Worm (Caenorhabditis elegans) whole organism, L3 larva: ENCODE measurements around the gene lipl-6.

Source experiments
- ZK546.5 ChIP-seq: sonication (generic microtip); optimal IDR thresholded peaks from 2 replicates; lab custom pipeline; 2017; ENCODE audit warnings: missing biosample characterization, missing genetic modification characterization
- ceh-28 ChIP-seq: fragments of 150-350 bp; optimal IDR thresholded peaks from 2 replicates; lab custom pipeline; 2014; ENCODE audit warnings: missing biosample characterization, missing genetic modification reagents, missing genetic modification characterization
- ceh-82 ChIP-seq: fragments of 150-350 bp; optimal IDR thresholded peaks from 2 replicates; lab custom pipeline; 2014; ENCODE audit warnings: missing biosample characterization, missing genetic modification characterization
- daf-12 ChIP-seq: fragments of 150-350 bp; optimal IDR thresholded peaks from 2 replicates; lab custom pipeline; 2014; ENCODE audit warnings: missing biosample characterization, missing genetic modification reagents, missing genetic modification characterization
- egl-27 ChIP-seq: sonication (generic microtip); optimal IDR thresholded peaks from 4 replicates; lab custom pipeline; 2017; ENCODE audit warnings: missing biosample characterization, missing genetic modification reagents, missing genetic modification characterization
- egl-5 ChIP-seq: fragments of 150-350 bp; optimal IDR thresholded peaks from 2 replicates; lab custom pipeline; 2017; ENCODE audit warnings: missing biosample characterization, missing genetic modification reagents, missing genetic modification characterization, inconsistent platforms
- elt-1 ChIP-seq: fragments of 150-350 bp; optimal IDR thresholded peaks from 2 replicates; lab custom pipeline; 2014; ENCODE audit warnings: missing biosample characterization, missing genetic modification characterization
- elt-3 ChIP-seq, 3 experiments: fragments of 150-350 bp in 1 of 3; sonication (generic microtip) in 2 of 3; optimal IDR thresholded peaks; 2 replicates in 2 of 3; 4 replicates in 1 of 3; lab custom pipeline; 2014 to 2017; ENCODE audit warnings: missing biosample characterization in 3 of 3, missing genetic modification characterization in 3 of 3
- jun-1 ChIP-seq: fragments of 150-350 bp; optimal IDR thresholded peaks from 2 replicates; lab custom pipeline; 2014; ENCODE audit warnings: missing biosample characterization, missing genetic modification reagents, missing genetic modification characterization
- lin-15B ChIP-seq: fragments of 150-350 bp; optimal IDR thresholded peaks from 2 replicates; lab custom pipeline; 2014; ENCODE audit warnings: missing biosample characterization, missing genetic modification characterization
- lin-39 ChIP-seq: fragments of 150-350 bp; optimal IDR thresholded peaks from 2 replicates; lab custom pipeline; 2018; ENCODE audit warnings: missing biosample characterization, missing genetic modification reagents, missing genetic modification characterization
- lsy-12 ChIP-seq: sonication (generic microtip); optimal IDR thresholded peaks from 2 replicates; lab custom pipeline; 2016; ENCODE audit warnings: mild to moderate bottlenecking, missing genetic modification characterization, missing compliant biosample characterization
- mdl-1 ChIP-seq: fragments of 150-350 bp; optimal IDR thresholded peaks from 2 replicates; lab custom pipeline; 2014; ENCODE audit warnings: missing biosample characterization, missing genetic modification characterization
- mml-1 ChIP-seq: fragments of 150-350 bp; sonication (generic microtip); optimal IDR thresholded peaks from 3 replicates; lab custom pipeline; 2014; ENCODE audit warnings: missing biosample characterization, missing genetic modification characterization
- nfya-1 ChIP-seq: sonication (generic microtip); optimal IDR thresholded peaks from 2 replicates; lab custom pipeline; 2017; ENCODE audit warnings: missing genetic modification characterization, mild to moderate bottlenecking, missing compliant biosample characterization, antibody characterized with exemption, moderate library complexity; ENCODE audit not compliant: insufficient read depth
- nhr-11 ChIP-seq: fragments of 150-350 bp; optimal IDR thresholded peaks from 2 replicates; lab custom pipeline; 2014; ENCODE audit warnings: missing biosample characterization, missing genetic modification characterization
- nhr-237 ChIP-seq: fragments of 150-350 bp; optimal IDR thresholded peaks from 2 replicates; lab custom pipeline; 2014; ENCODE audit warnings: missing biosample characterization, missing genetic modification characterization
- nhr-25 ChIP-seq: sonication (generic microtip); optimal IDR thresholded peaks from 2 replicates; lab custom pipeline; 2017; ENCODE audit warnings: missing biosample characterization, missing genetic modification characterization
- nhr-28 ChIP-seq: fragments of 150-350 bp; optimal IDR thresholded peaks from 2 replicates; lab custom pipeline; 2014; ENCODE audit warnings: missing biosample characterization, missing genetic modification characterization
- nhr-43 ChIP-seq: sonication (generic microtip); optimal IDR thresholded peaks from 2 replicates; lab custom pipeline; 2016; ENCODE audit warnings: mild to moderate bottlenecking, missing genetic modification characterization, missing compliant biosample characterization; ENCODE audit not compliant: poor library complexity, severe bottlenecking
- nhr-67 ChIP-seq: fragments of 150-350 bp; optimal IDR thresholded peaks from 2 replicates; lab custom pipeline; 2014; ENCODE audit warnings: missing biosample characterization, missing genetic modification characterization
- nhr-76 ChIP-seq: fragments of 150-350 bp; sonication (generic microtip); optimal IDR thresholded peaks from 5 replicates; lab custom pipeline; 2014; ENCODE audit warnings: missing biosample characterization, missing genetic modification characterization
- nhr-77 ChIP-seq: fragments of 150-350 bp; optimal IDR thresholded peaks from 2 replicates; lab custom pipeline; 2014; ENCODE audit warnings: missing biosample characterization, missing genetic modification characterization
- pha-4 ChIP-seq: fragments of 150-350 bp; optimal IDR thresholded peaks from 2 replicates; lab custom pipeline; 2014; ENCODE audit warnings: missing biosample characterization, missing genetic modification reagents, missing genetic modification characterization
- pqm-1 ChIP-seq: fragments of 150-350 bp; optimal IDR thresholded peaks from 2 replicates; lab custom pipeline; 2017; ENCODE audit warnings: missing biosample characterization, missing genetic modification characterization, inconsistent platforms
- sea-2 ChIP-seq: fragments of 150-350 bp; sonication (generic microtip); optimal IDR thresholded peaks from 4 replicates; lab custom pipeline; 2014; ENCODE audit warnings: missing biosample characterization, missing genetic modification reagents, missing genetic modification characterization
- snpc-4 ChIP-seq: fragments of 150-350 bp; optimal IDR thresholded peaks from 2 replicates; lab custom pipeline; 2014; ENCODE audit warnings: missing biosample characterization, missing genetic modification characterization
- tbx-2 ChIP-seq: sonication (generic microtip); optimal IDR thresholded peaks from 2 replicates; lab custom pipeline; 2016; ENCODE audit warnings: mild to moderate bottlenecking, missing genetic modification characterization, missing compliant biosample characterization
- unc-39 ChIP-seq: sonication (generic microtip); optimal IDR thresholded peaks from 4 replicates; lab custom pipeline; 2017; ENCODE audit warnings: missing biosample characterization, missing genetic modification characterization
- zag-1 ChIP-seq: fragments of 150-350 bp; optimal IDR thresholded peaks from 2 replicates; lab custom pipeline; 2014; ENCODE audit warnings: missing biosample characterization, missing genetic modification characterization
- ztf-11 ChIP-seq: fragments of 150-350 bp; optimal IDR thresholded peaks from 2 replicates; lab custom pipeline; 2014; ENCODE audit warnings: missing biosample characterization, missing genetic modification characterization

Gene lipl-6

ce11 chrV:6948225-6948624 is 14.1 kb upstream of the lipl-6 start, which contains the start of gene Y57E12B.1:
Gene Y57E12B.1, plus strand, starts transcription at chrV:6948525.
- TF ChIP-seq elt-3 (tag; optimal IDR thresholded peaks at IDR 0.05; lab: Kevin White, UChicago) (no peak), elt-1 (tag; lab: Kevin White, UChicago) (no peak), nfya-1 (no peak)

ce11 chrV:6947442-6947841 is 13.3 kb upstream of the lipl-6 start, which contains the start of gene Y57E12B.4:
Gene Y57E12B.4, minus strand, starts transcription at chrV:6947542.
- no peak for TF ChIP-seq lin-15B (tag; lab: Kevin White, UChicago)
- no peak for TF ChIP-seq elt-1 (tag; lab: Kevin White, UChicago)
- TF ChIP-seq nhr-11 (tag; lab: Kevin White, UChicago), result no peak

- no peak for TF ChIP-seq ztf-11
- TF ChIP-seq egl-27 (tag; lab: Kevin White, UChicago), result no peak
- no peak for TF ChIP-seq zag-1 (tag; lab: Kevin White, UChicago)
- TF ChIP-seq ceh-82 (tag; lab: Kevin White, UChicago), result no peak
- TF ChIP-seq lsy-12 (tag; lab: Kevin White, UChicago), result no peak
- TF ChIP-seq pha-4 (tag; lab: Kevin White, UChicago), result no peak
- no peak for TF ChIP-seq elt-3 (tag; optimal IDR thresholded peaks at IDR 0.05; lab: Kevin White, UChicago)
- TF ChIP-seq nhr-77 (tag; lab: Kevin White, UChicago), result no peak
- no peak for TF ChIP-seq lin-15B (tag; lab: Kevin White, UChicago)
- no peak for TF ChIP-seq daf-12 (tag; lab: Kevin White, UChicago)
- TF ChIP-seq nhr-43 (tag; lab: Kevin White, UChicago), result no peak
- no peak for TF ChIP-seq tbx-2
- TF ChIP-seq pqm-1 (tag; lab: Kevin White, UChicago), result no peak
- no peak for TF ChIP-seq nhr-28
These were observed 1.8 kb upstream of the lipl-6 start, which contains the start of gene Y57E12B.10 for ce11 chrV:6935878-6936277. Gene Y57E12B.10, minus strand, starts transcription at chrV:6935978.

- TF ChIP-seq nfya-1 (peak; percentile 4), egl-5 (tag; lab: Kevin White, UChicago) (no peak)
These were observed 3.8 kb downstream of the lipl-6 start for ce11 chrV:6930284-6930683.

ce11 chrV:6928938-6929337 is 5.2 kb downstream of the lipl-6 start, which contains the start of gene unc-68:
Gene unc-68, minus strand, starts transcription at chrV:6929038.
- TF ChIP-seq nfya-1 (no peak), snpc-4 (no peak), ZK546.5 (tag; lab: Kevin White, UChicago) (no peak), tbx-2 (no peak), sea-2 (GFP tag; lab: Kevin White, UChicago) (no peak), elt-3 (tag; optimal IDR thresholded peaks at IDR 0.05; lab: Kevin White, UChicago) (no peak), egl-27 (tag; lab: Kevin White, UChicago) (no peak), lin-15B (tag; lab: Kevin White, UChicago) (no peak), mdl-1 (tag; lab: Kevin White, UChicago) (no peak), nhr-25 (tag; lab: Kevin White, UChicago) (no peak)
- TF ChIP-seq, all 47 proteins: peak for 0

ce11 chrV:6926633-6927032 is 7.5 kb downstream of the lipl-6 start:
- no peak for TF ChIP-seq ceh-28 (tag; lab: Kevin White, UChicago)
- no peak for TF ChIP-seq mml-1 (tag; lab: Kevin White, UChicago)
- no peak for TF ChIP-seq nhr-25 (tag; lab: Kevin White, UChicago)
- no peak for TF ChIP-seq unc-39 (tag; lab: Kevin White, UChicago)
- TF ChIP-seq lin-15B (tag; lab: Kevin White, UChicago), result no peak
- no peak for TF ChIP-seq mdl-1 (tag; lab: Kevin White, UChicago)

ce11 chrV:6919251-6919650 is 14.9 kb downstream of the lipl-6 start:
- no peak for TF ChIP-seq egl-5 (tag; lab: Kevin White, UChicago)
- no peak for TF ChIP-seq elt-3 (tag; optimal IDR thresholded peaks at IDR 0.05; lab: Kevin White, UChicago)
- TF ChIP-seq nhr-67 (tag; lab: Kevin White, UChicago), result no peak
- no peak for TF ChIP-seq pha-4 (tag; lab: Kevin White, UChicago)
- TF ChIP-seq nhr-237 (tag; lab: Kevin White, UChicago), result no peak
- no peak for TF ChIP-seq lin-15B (tag; lab: Kevin White, UChicago)
- TF ChIP-seq daf-12 (tag; lab: Kevin White, UChicago), result no peak
- TF ChIP-seq mdl-1 (tag; lab: Kevin White, UChicago), result no peak
- TF ChIP-seq tbx-2, result no peak
- no peak for TF ChIP-seq ZK546.5 (tag; lab: Kevin White, UChicago)
- TF ChIP-seq nhr-76, result no peak
- no peak for TF ChIP-seq jun-1
- no peak for TF ChIP-seq unc-39 (tag; lab: Kevin White, UChicago)
- TF ChIP-seq ztf-11, result no peak
- TF ChIP-seq lin-39 (tag; lab: Kevin White, UChicago), result no peak
- no peak for TF ChIP-seq sea-2 (GFP tag; lab: Kevin White, UChicago)
- TF ChIP-seq elt-1 (tag; lab: Kevin White, UChicago), result no peak
